Fruit fly (Drosophila melanogaster) Kc167 (cell line): ENCODE measurements around the gene Pits.

Experiments
- Myc ChIP-seq: fragments of >200 bp; optimal IDR thresholded peaks from 2 replicates; lab custom pipeline; 2017; ENCODE audit warnings: missing external identifiers
- Sin3A ChIP-seq: fragments of >200 bp; optimal IDR thresholded peaks from 2 replicates; lab custom pipeline; 2018; ENCODE audit warnings: missing external identifiers
- h ChIP-seq: fragments of >200 bp; optimal IDR thresholded peaks from 3 replicates; lab custom pipeline; 2018; ENCODE audit warnings: missing external identifiers
- insv ChIP-seq: fragments of >200 bp; optimal IDR thresholded peaks from 3 replicates; lab custom pipeline; 2018; ENCODE audit warnings: missing external identifiers
- psq ChIP-seq: fragments of >200 bp; optimal IDR thresholded peaks from 2 replicates; lab custom pipeline; 2017; ENCODE audit warnings: missing external identifiers
- ttk ChIP-seq: sonication (Bioruptor generic); optimal IDR thresholded peaks from 2 replicates; lab custom pipeline; 2017; ENCODE audit warnings: missing external identifiers

The Pits gene

dm6 chrX:12600802-12601793 lies 18.1 kb upstream of the Pits start:
- TF ChIP-seq ttk (lab: Kevin White, UChicago) (no peak), psq (lab: Kevin White, UChicago) (no peak), Sin3A (lab: Kevin White, UChicago) (no peak), Myc (lab: Kevin White, UChicago) (no peak)

- TF ChIP-seq h = no peak
These were observed 13.5 kb upstream of the Pits start for dm6 chrX:12596353-12597107.

- TF ChIP-seq insv (lab: Kevin White, UChicago) (no peak), Myc (lab: Kevin White, UChicago) (no peak), h (no peak), psq (lab: Kevin White, UChicago) (no peak), ttk (lab: Kevin White, UChicago) (no peak), Sin3A (lab: Kevin White, UChicago) (no peak)
These were observed 12.8 kb upstream of the Pits start, which contains the start of the genes CG1824 and Sec16 for dm6 chrX:12595610-12596336. TSS of gene CG1824 (minus strand) at chrX:12595624. TSS of gene Sec16 (plus strand) at chrX:12596047.

dm6 chrX:12595100-12595609 lies 12.2 kb upstream of the Pits start:
- TF ChIP-seq h (no peak), Myc (lab: Kevin White, UChicago) (no peak), Sin3A (lab: Kevin White, UChicago) (no peak), insv (lab: Kevin White, UChicago) (no peak), psq (lab: Kevin White, UChicago) (no peak)

dm6 chrX:12592121-12592466 lies 9.1 kb upstream of the Pits start, which contains the start of gene LIMK1:
TSS of gene LIMK1 (minus strand) at chrX:12592193.
- TF ChIP-seq psq (lab: Kevin White, UChicago) (no peak), Myc (lab: Kevin White, UChicago) (no peak), insv (lab: Kevin White, UChicago) (no peak), ttk (lab: Kevin White, UChicago) (no peak), Sin3A (lab: Kevin White, UChicago) (no peak), h (no peak)

dm6 chrX:12591223-12592120 lies 8.5 kb upstream of the Pits start:
- no peak for TF ChIP-seq Myc (lab: Kevin White, UChicago)
- TF ChIP-seq Sin3A (lab: Kevin White, UChicago) = no peak
- TF ChIP-seq insv (lab: Kevin White, UChicago) = no peak
- no peak for TF ChIP-seq psq (lab: Kevin White, UChicago)
- TF ChIP-seq h = no peak
- no peak for TF ChIP-seq ttk (lab: Kevin White, UChicago)

- no peak for TF ChIP-seq Sin3A (lab: Kevin White, UChicago)
- no peak for TF ChIP-seq Myc (lab: Kevin White, UChicago)
- no peak for TF ChIP-seq h
These were observed 937 bp upstream of the Pits start for dm6 chrX:12583870-12584390.

dm6 chrX:12582661-12582983 lies 371 bp downstream of the Pits start:
- TF ChIP-seq Sin3A (lab: Kevin White, UChicago) (no peak), psq (lab: Kevin White, UChicago) (no peak), h (no peak)

- no peak for TF ChIP-seq Myc (lab: Kevin White, UChicago)
- peak; percentile 99 for TF ChIP-seq ttk (lab: Kevin White, UChicago)
These were observed 1.1 kb downstream of the Pits start for dm6 chrX:12581894-12582293.

- TF ChIP-seq insv (lab: Kevin White, UChicago) (no peak), Sin3A (lab: Kevin White, UChicago) (no peak), psq (lab: Kevin White, UChicago) (no peak)
These were observed 1.7 kb downstream of the Pits start for dm6 chrX:12581305-12581676.
